Worm (Caenorhabditis elegans) whole organism, early embryonic: Measurements from ENCODE around the gene unc-47.

ENCODE experiments used
- B0310.2 ChIP-seq: sonication (generic microtip); optimal IDR thresholded peaks from 2 replicates; lab custom pipeline; 2016; ENCODE audit warnings: mild to moderate bottlenecking, missing genetic modification characterization, missing compliant biosample characterization
- F13C5.2 ChIP-seq: sonication (generic microtip); optimal IDR thresholded peaks from 2 replicates; lab custom pipeline; 2017; ENCODE audit warnings: mild to moderate bottlenecking, missing genetic modification characterization, inconsistent platforms, missing compliant biosample characterization
- aly-1 ChIP-seq: sonication (generic microtip); optimal IDR thresholded peaks from 2 replicates; lab custom pipeline; 2016; ENCODE audit warnings: missing genetic modification characterization, missing compliant biosample characterization
- ceh-13 ChIP-seq: fragments of 200-800 bp; sonication (Bioruptor generic); optimal IDR thresholded peaks from 2 replicates; lab custom pipeline; 2018; ENCODE audit warnings: mild to moderate bottlenecking, missing genetic modification characterization, missing compliant biosample characterization
- ceh-36 ChIP-seq: sonication (generic microtip); optimal IDR thresholded peaks from 2 replicates; lab custom pipeline; 2016; ENCODE audit warnings: missing genetic modification characterization, inconsistent platforms, missing compliant biosample characterization
- ets-7 ChIP-seq: sonication (generic microtip); optimal IDR thresholded peaks from 2 replicates; lab custom pipeline; 2016; ENCODE audit warnings: missing genotype, missing genetic modification characterization, missing compliant biosample characterization
- flt-1 ChIP-seq: fragments of 200-800 bp; sonication (Bioruptor generic); IDR thresholded peaks from 2 replicates; pipeline ENCODE4 v1.3.6; 2022; ENCODE audit warnings: missing genetic modification characterization, missing compliant biosample characterization
- hmbx-1 ChIP-seq: sonication (generic microtip); optimal IDR thresholded peaks from 2 replicates; lab custom pipeline; 2016; ENCODE audit warnings: mild to moderate bottlenecking, missing genetic modification characterization, missing compliant biosample characterization
- hnd-1 ChIP-seq: sonication (generic microtip); optimal IDR thresholded peaks from 2 replicates; lab custom pipeline; 2016; ENCODE audit warnings: missing genetic modification characterization, missing compliant biosample characterization
- pes-1 ChIP-seq: fragments of 200-800 bp; sonication (Bioruptor generic); IDR thresholded peaks from 2 replicates; pipeline ENCODE4 v1.3.6; 2022; ENCODE audit warnings: missing genetic modification reagents, missing genetic modification characterization, missing compliant biosample characterization
- scrt-1 ChIP-seq: fragments of 200-800 bp; sonication (Bioruptor generic); IDR thresholded peaks from 2 replicates; pipeline ENCODE4 v1.3.6; 2022; ENCODE audit warnings: missing genetic modification characterization, missing compliant biosample characterization
- sea-1 ChIP-seq: fragments of 200-800 bp; sonication (Bioruptor generic); conservative IDR thresholded peaks from 2 replicates; pipeline ENCODE4 v1.3.6; 2022; ENCODE audit warnings: missing genetic modification characterization, missing compliant biosample characterization
- tbx-11 ChIP-seq: fragments of 200-800 bp; sonication (Bioruptor generic); IDR thresholded peaks from 2 replicates; pipeline ENCODE4 v1.3.6; 2022; ENCODE audit warnings: missing genetic modification characterization, missing compliant biosample characterization
- tbx-37 ChIP-seq: fragments of 200-800 bp; sonication (Bioruptor generic); conservative IDR thresholded peaks from 2 replicates; pipeline ENCODE4 v1.3.6; 2022; ENCODE audit warnings: missing genetic modification reagents, missing genetic modification characterization, missing compliant biosample characterization
- tra-4 ChIP-seq: sonication (generic microtip); optimal IDR thresholded peaks from 2 replicates; lab custom pipeline; 2017; ENCODE audit warnings: missing genetic modification characterization, missing compliant biosample characterization

Gene unc-47

DNA sequence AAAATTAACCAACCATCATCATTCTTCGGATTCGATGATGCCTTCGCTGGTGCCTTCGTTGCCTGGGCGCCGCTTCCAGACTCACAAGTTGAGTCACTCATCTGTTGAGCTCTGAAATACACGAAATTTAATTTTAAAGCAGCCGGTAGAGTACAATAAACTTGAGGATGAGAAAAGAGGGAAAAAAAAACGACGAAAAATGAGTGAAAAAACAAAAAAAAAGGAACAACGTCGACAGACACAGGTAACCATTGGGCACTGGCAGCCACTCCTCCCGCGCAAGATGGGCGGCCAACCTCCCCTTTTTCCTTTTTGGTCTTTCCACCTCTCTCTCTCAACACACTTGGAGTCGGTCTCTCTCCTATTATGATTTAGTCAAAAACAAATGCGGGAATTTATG is 39.4 kb downstream of the unc-47 start, which contains the start of gene K08E5.1:
K08E5.1 (minus strand) TSS at position 101 of the 400 bp plus-strand sequence.
- TF ChIP-seq sea-1 (GFP tag; lab: Robert Waterston, UW): no peak
- no peak for TF ChIP-seq F13C5.2
- TF ChIP-seq tbx-37 (GFP tag; lab: Robert Waterston, UW): no peak
- TF ChIP-seq pes-1 (GFP tag; lab: Robert Waterston, UW): no peak
- no peak for TF ChIP-seq scrt-1 (GFP tag; lab: Robert Waterston, UW)
- TF ChIP-seq ceh-36: no peak
- no peak for TF ChIP-seq hmbx-1

DNA sequence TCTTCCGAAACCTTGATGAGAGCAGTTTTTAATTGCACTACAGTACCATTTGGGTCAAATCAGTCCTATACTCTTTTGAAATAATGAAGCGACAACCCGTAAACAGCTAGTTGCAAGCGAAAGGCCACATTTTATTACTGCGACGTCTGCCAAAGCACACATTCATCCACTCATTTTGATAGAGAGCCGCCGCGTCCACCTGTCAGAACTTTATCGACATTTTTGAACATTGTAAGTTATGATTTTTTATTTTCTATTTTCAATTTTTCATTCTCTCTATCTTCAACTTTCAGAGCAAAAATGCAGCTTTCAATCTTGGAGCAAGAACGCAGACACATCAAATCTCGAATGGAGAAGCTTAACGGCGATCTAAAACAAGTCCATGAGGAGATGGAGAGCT is 45.3 kb downstream of the unc-47 start, which contains the start of gene K08E5.6:
K08E5.6 (plus strand) TSS at position 301 of the 400 bp plus-strand sequence.
- no peak for TF ChIP-seq pes-1 (GFP tag; lab: Robert Waterston, UW)
- TF ChIP-seq ceh-13 (GFP tag; lab: Kevin White, UChicago): no peak
- no peak for TF ChIP-seq scrt-1 (GFP tag; lab: Robert Waterston, UW)
- no peak for TF ChIP-seq ceh-36
- no peak for TF ChIP-seq sea-1 (GFP tag; lab: Robert Waterston, UW)
- TF ChIP-seq tbx-37 (GFP tag; lab: Robert Waterston, UW): no peak
- no peak for TF ChIP-seq hnd-1 (tag; lab: Kevin White, UChicago)
- TF ChIP-seq tra-4 (tag; lab: Kevin White, UChicago): no peak
- TF ChIP-seq flt-1: no peak
- no peak for TF ChIP-seq ets-7 (tag; lab: Kevin White, UChicago)
- no peak for TF ChIP-seq aly-1
- no peak for TF ChIP-seq tbx-11 (GFP tag; lab: Robert Waterston, UW)
- TF ChIP-seq hmbx-1: no peak

DNA sequence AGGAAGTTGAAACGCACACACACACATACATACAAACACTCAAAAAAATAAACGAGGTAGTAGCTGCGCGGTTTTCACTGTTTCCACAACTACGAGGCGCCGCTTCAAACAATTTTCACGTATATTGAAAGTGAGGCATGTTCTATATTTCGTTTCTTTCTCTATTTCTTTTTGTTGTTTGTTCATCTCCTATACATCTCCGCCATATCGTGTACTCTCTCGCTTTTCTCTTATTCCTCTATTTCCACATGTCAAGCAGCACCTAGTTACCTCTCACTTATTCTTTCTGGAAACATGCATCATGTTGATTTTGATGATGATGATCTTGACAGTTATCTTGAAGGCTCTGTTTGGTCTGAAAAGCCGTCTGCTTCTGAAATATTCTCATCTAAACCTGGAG is 49.3 kb downstream of the unc-47 start, which contains the start of gene ZK1128.7:
ZK1128.7 (plus strand) TSS at position 229 of the 400 bp plus-strand sequence.
- TF ChIP-seq tbx-37 (GFP tag; lab: Robert Waterston, UW): no peak
- TF ChIP-seq pes-1 (GFP tag; lab: Robert Waterston, UW): no peak
- TF ChIP-seq ceh-13 (GFP tag; lab: Kevin White, UChicago): no peak
- TF ChIP-seq B0310.2 (tag; lab: Kevin White, UChicago): no peak
- TF ChIP-seq aly-1: no peak
- TF ChIP-seq ceh-36: no peak
- no peak for TF ChIP-seq hmbx-1
- no peak for TF ChIP-seq sea-1 (GFP tag; lab: Robert Waterston, UW)
- no peak for TF ChIP-seq tra-4 (tag; lab: Kevin White, UChicago)
- no peak for TF ChIP-seq hnd-1 (tag; lab: Kevin White, UChicago)

DNA sequence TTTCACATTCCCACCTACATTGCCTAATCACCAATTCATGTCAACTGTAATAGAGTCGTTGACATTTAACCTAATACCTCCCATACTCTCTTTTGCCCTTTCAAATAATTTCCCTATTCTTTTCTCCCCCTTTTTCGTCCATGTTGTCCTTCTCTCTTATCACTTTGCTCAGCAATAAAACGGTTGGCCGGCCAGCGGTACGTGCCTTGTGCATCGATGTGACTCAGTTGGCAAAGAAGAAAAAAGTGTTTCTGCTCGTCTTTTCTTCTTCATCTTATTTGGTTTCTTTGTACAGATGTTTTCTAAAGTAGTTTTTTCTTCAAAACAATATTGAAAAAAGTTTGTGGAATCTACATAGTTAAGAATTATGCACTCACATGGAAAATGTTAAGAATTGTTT is 51.5 kb downstream of the unc-47 start:
- TF ChIP-seq flt-1: no peak
- no peak for TF ChIP-seq sea-1 (GFP tag; lab: Robert Waterston, UW)
